Worm (Caenorhabditis elegans): ENCODE results near the gene F09E5.14.

Gene F09E5.14

ce11 chrII:5337495-5337840, 7.2 kb downstream of the F09E5.14 start:
- TF ChIP-seq snpc-4 (tag; optimal IDR thresholded peaks at IDR 0.05) (no peak), pqm-1 (tag; optimal IDR thresholded peaks at IDR 0.05) (no peak), jun-1 (tag; optimal IDR thresholded peaks at IDR 0.05) (peak; percentile 2), elt-1 (tag; optimal IDR thresholded peaks at IDR 0.05) (no peak), lsy-12 (tag; optimal IDR thresholded peaks at IDR 0.05) (no peak), ama-1 (optimal IDR thresholded peaks at IDR 0.05) (no peak), fos-1 (tag; optimal IDR thresholded peaks at IDR 0.05) (peak; percentile 75), R02D3.7 (tag; optimal IDR thresholded peaks at IDR 0.05) (no peak), hmg-11 (tag; optimal IDR thresholded peaks at IDR 0.05) (no peak), pha-4 (tag; optimal IDR thresholded peaks at IDR 0.05) (peak; percentile 38), aly-2 (tag; optimal IDR thresholded peaks at IDR 0.05) (no peak), elt-2 (tag; optimal IDR thresholded peaks at IDR 0.05) (peak; percentile 55), ztf-11 (tag; optimal IDR thresholded peaks at IDR 0.05) (no peak), nhr-67 (tag; optimal IDR thresholded peaks at IDR 0.05) (no peak), skn-1 (tag; optimal IDR thresholded peaks at IDR 0.05) (no peak), elt-3 (tag; optimal IDR thresholded peaks at IDR 0.05) (no peak), nfya-1 (tag; optimal IDR thresholded peaks at IDR 0.05; ENCODE audit: insufficient read depth) (peak; percentile 7), nhr-77 (tag; optimal IDR thresholded peaks at IDR 0.05) (no peak), nhr-76 (tag; optimal IDR thresholded peaks at IDR 0.05) (no peak), fkh-10 (GFP tag; optimal IDR thresholded peaks at IDR 0.05) (no peak)

- peak in 1 of 3 experiments; percentile 31 for TF ChIP-seq elt-3 (tag; optimal IDR thresholded peaks at IDR 0.05)
- TF ChIP-seq unc-62 (GFP tag; optimal IDR thresholded peaks at IDR 0.05), result peak; percentile 29
- no peak for TF ChIP-seq fkh-2 (tag; optimal IDR thresholded peaks at IDR 0.05)
- TF ChIP-seq ztf-4 (tag; optimal IDR thresholded peaks at IDR 0.05), result peak; percentile 50
- no peak for TF ChIP-seq aly-2 (tag; optimal IDR thresholded peaks at IDR 0.05)
- TF ChIP-seq ceh-28 (tag; optimal IDR thresholded peaks at IDR 0.05), result peak; percentile 61
- TF ChIP-seq nhr-12 (tag; optimal IDR thresholded peaks at IDR 0.05), result no peak
- TF ChIP-seq hmg-11 (tag; optimal IDR thresholded peaks at IDR 0.05), result peak; percentile 56
- no peak for TF ChIP-seq ceh-9 (tag; optimal IDR thresholded peaks at IDR 0.05)
- no peak for TF ChIP-seq daf-12 (tag; optimal IDR thresholded peaks at IDR 0.05)
- peak; percentile 59 for TF ChIP-seq snpc-4 (tag; optimal IDR thresholded peaks at IDR 0.05)
- TF ChIP-seq nhr-43 (tag; optimal IDR thresholded peaks at IDR 0.05; ENCODE audit: poor library complexity, severe bottlenecking), result peak; percentile 22
- TF ChIP-seq R02D3.7 (tag; optimal IDR thresholded peaks at IDR 0.05), result no peak
- no peak for TF ChIP-seq unc-39 (tag; optimal IDR thresholded peaks at IDR 0.05)
- peak; percentile 9 for TF ChIP-seq pqm-1 (tag; optimal IDR thresholded peaks at IDR 0.05)
- TF ChIP-seq elt-2 (tag; optimal IDR thresholded peaks at IDR 0.05), result peak; percentile 81
- TF ChIP-seq nhr-76 (tag; optimal IDR thresholded peaks at IDR 0.05), result peak; percentile 69
- peak; percentile 56 for TF ChIP-seq lin-15B (tag; optimal IDR thresholded peaks at IDR 0.05)
- peak; percentile 12 for TF ChIP-seq egl-27 (tag; optimal IDR thresholded peaks at IDR 0.05)
- peak; percentile 48 for TF ChIP-seq nhr-23 (tag; optimal IDR thresholded peaks at IDR 0.05)
- TF ChIP-seq ama-1 (optimal IDR thresholded peaks at IDR 0.05), result no peak
- TF ChIP-seq pha-4 (tag; optimal IDR thresholded peaks at IDR 0.05), result peak; percentile 98
- TF ChIP-seq nhr-67 (tag; optimal IDR thresholded peaks at IDR 0.05), result no peak
- TF ChIP-seq ztf-11 (tag; optimal IDR thresholded peaks at IDR 0.05), result no peak
- TF ChIP-seq zag-1 (tag; optimal IDR thresholded peaks at IDR 0.05), result no peak
- no peak for TF ChIP-seq elt-1 (tag; optimal IDR thresholded peaks at IDR 0.05)
- TF ChIP-seq lin-39 (tag; optimal IDR thresholded peaks at IDR 0.05), result peak; percentile 45
- peak; percentile 98 for TF ChIP-seq fos-1 (tag; optimal IDR thresholded peaks at IDR 0.05)
- TF ChIP-seq nhr-11 (tag; optimal IDR thresholded peaks at IDR 0.05), result peak; percentile 39
- peak; percentile 97 for TF ChIP-seq jun-1 (tag; optimal IDR thresholded peaks at IDR 0.05)
- no peak for TF ChIP-seq ceh-16 (tag; optimal IDR thresholded peaks at IDR 0.05)
- no peak for TF ChIP-seq skn-1 (tag; optimal IDR thresholded peaks at IDR 0.05)
- peak; percentile 81 for TF ChIP-seq nfya-1 (tag; optimal IDR thresholded peaks at IDR 0.05; ENCODE audit: insufficient read depth)
- TF ChIP-seq lsy-12 (tag; optimal IDR thresholded peaks at IDR 0.05), result peak; percentile 35
- TF ChIP-seq egl-5 (tag; optimal IDR thresholded peaks at IDR 0.05), result peak; percentile 9
- peak; percentile 62 for TF ChIP-seq nhr-25 (tag; optimal IDR thresholded peaks at IDR 0.05)
- TF ChIP-seq eor-1 (tag; optimal IDR thresholded peaks at IDR 0.05), result no peak
- TF ChIP-seq tbx-2 (tag; optimal IDR thresholded peaks at IDR 0.05), result peak; percentile 31
- no peak for TF ChIP-seq mdl-1 (tag; optimal IDR thresholded peaks at IDR 0.05)
- no peak for TF ChIP-seq ceh-82 (tag; optimal IDR thresholded peaks at IDR 0.05)
Measured at ce11 chrII:5336660-5337494, 7.8 kb downstream of the F09E5.14 start.
